Worm (Caenorhabditis elegans) whole organism, L1 larva: Measurements from ENCODE around the gene str-230.

ENCODE experiments used
- C04F5.9 ChIP-seq: sonication (generic microtip); optimal IDR thresholded peaks from 2 replicates; lab custom pipeline; 2016; ENCODE audit warnings: missing genetic modification characterization, missing compliant biosample characterization
- C16A3.4 ChIP-seq: fragments of 150-350 bp; optimal IDR thresholded peaks from 2 replicates; lab custom pipeline; 2014; ENCODE audit warnings: missing biosample characterization, missing genetic modification characterization
- C34B4.2 ChIP-seq: sonication (generic microtip); optimal IDR thresholded peaks from 2 replicates; lab custom pipeline; 2017; ENCODE audit warnings: mild to moderate bottlenecking, missing genetic modification characterization, missing compliant biosample characterization
- Y116A8C.19 ChIP-seq: sonication (generic microtip); optimal IDR thresholded peaks from 2 replicates; lab custom pipeline; 2016; ENCODE audit warnings: missing compliant biosample characterization, missing genetic modification characterization, borderline replicate concordance
- aly-2 ChIP-seq: fragments of 150-350 bp; optimal IDR thresholded peaks from 2 replicates; lab custom pipeline; 2014; ENCODE audit warnings: missing biosample characterization, missing genetic modification characterization
- ama-1 ChIP-seq: fragments of 150-350 bp; optimal IDR thresholded peaks from 2 replicates; lab custom pipeline; 2014
- blmp-1 ChIP-seq: fragments of 150-350 bp; optimal IDR thresholded peaks from 2 replicates; lab custom pipeline; 2014; ENCODE audit warnings: missing biosample characterization, missing genetic modification characterization
- ceh-82 ChIP-seq, 3 experiments: fragments of 150-350 bp in 1 of 3; sonication (generic microtip) in 2 of 3; optimal IDR thresholded peaks; 2 replicates each; lab custom pipeline; 2014 to 2017; ENCODE audit warnings: missing biosample characterization in 3 of 3, missing genetic modification characterization in 3 of 3
- dpl-1 ChIP-seq, 3 experiments: fragments of 150-350 bp in 2 of 3; sonication (generic microtip) in 1 of 3; optimal IDR thresholded peaks; 2 replicates each; lab custom pipeline; 2014 to 2017; ENCODE audit warnings: missing biosample characterization in 3 of 3, missing genetic modification characterization in 3 of 3, missing genetic modification reagents in 3 of 3
- dsc-1 ChIP-seq: sonication (generic microtip); optimal IDR thresholded peaks from 2 replicates; lab custom pipeline; 2016; ENCODE audit warnings: mild to moderate bottlenecking, missing genetic modification characterization, missing compliant biosample characterization
- efl-1 ChIP-seq, 4 experiments: fragments of 150-350 bp; optimal IDR thresholded peaks in 3 of 4; peaks in 1 of 4; 1 replicate in 1 of 4; 2 replicates in 3 of 4; lab custom pipeline; 2014; ENCODE audit warnings: missing biosample characterization in 2 of 4, missing genetic modification characterization in 2 of 4, missing genetic modification reagents in 2 of 4
- egl-13 ChIP-seq: sonication (generic microtip); optimal IDR thresholded peaks from 2 replicates; lab custom pipeline; 2016; ENCODE audit warnings: missing genotype, missing genetic modification reagents, missing genetic modification characterization, missing compliant biosample characterization
- elt-3 ChIP-seq, 6 experiments: fragments of 150-350 bp in 1 of 6; sonication (generic microtip); optimal IDR thresholded peaks; 2 replicates each; lab custom pipeline; 2017 to 2018; ENCODE audit warnings: missing biosample characterization in 6 of 6, missing genetic modification characterization in 6 of 6, inconsistent platforms in 1 of 6
- ets-5 ChIP-seq: fragments of 200-800 bp; sonication (Bioruptor generic); IDR thresholded peaks from 2 replicates; pipeline ENCODE4 v1.3.6; 2022; ENCODE audit warnings: missing genetic modification characterization, missing compliant biosample characterization
- fkh-4 ChIP-seq: sonication (generic microtip); optimal IDR thresholded peaks from 2 replicates; lab custom pipeline; 2016; ENCODE audit warnings: missing compliant biosample characterization, missing genetic modification characterization, borderline replicate concordance
- fkh-8 ChIP-seq: sonication (generic microtip); optimal IDR thresholded peaks from 2 replicates; lab custom pipeline; 2016; ENCODE audit warnings: mild to moderate bottlenecking, missing genetic modification characterization, missing compliant biosample characterization
- fos-1 ChIP-seq: fragments of 150-350 bp; optimal IDR thresholded peaks from 2 replicates; lab custom pipeline; 2014; ENCODE audit warnings: missing biosample characterization, missing genetic modification characterization
- lin-13 ChIP-seq: fragments of 150-350 bp; optimal IDR thresholded peaks from 2 replicates; lab custom pipeline; 2014; ENCODE audit warnings: missing biosample characterization, missing genetic modification reagents, missing genetic modification characterization
- lin-14 ChIP-seq: fragments of 200-800 bp; sonication (Bioruptor generic); optimal IDR thresholded peaks from 2 replicates; lab custom pipeline; 2018; ENCODE audit warnings: mild to moderate bottlenecking, missing genetic modification characterization, moderate library complexity, missing compliant biosample characterization
- lin-35 ChIP-seq, 2 experiments: fragments of 150-350 bp; optimal IDR thresholded peaks; 2 replicates each; lab custom pipeline; 2014; ENCODE audit warnings: missing biosample characterization in 2 of 2, missing genetic modification characterization in 2 of 2, missing genetic modification reagents in 2 of 2
- lin-39 ChIP-seq: fragments of 150-350 bp; optimal IDR thresholded peaks from 2 replicates; lab custom pipeline; 2014; ENCODE audit warnings: missing biosample characterization, missing genetic modification reagents, missing genetic modification characterization
- lsy-2 ChIP-seq, 2 experiments: fragments of 150-350 bp; optimal IDR thresholded peaks; 2 replicates each; lab custom pipeline; 2014; ENCODE audit warnings: missing biosample characterization in 2 of 2, missing genetic modification characterization in 2 of 2
- mab-9 ChIP-seq: fragments of 200-800 bp; sonication (Bioruptor generic); IDR thresholded peaks from 2 replicates; pipeline ENCODE4 v1.3.6; 2022; ENCODE audit warnings: missing genetic modification reagents, missing genetic modification characterization, missing compliant biosample characterization
- mdl-1 ChIP-seq, 2 experiments: fragments of 150-350 bp; optimal IDR thresholded peaks; 2 replicates each; lab custom pipeline; 2014 to 2017; ENCODE audit warnings: missing biosample characterization in 2 of 2, missing genetic modification characterization in 2 of 2, inconsistent platforms in 1 of 2
- mep-1 ChIP-seq: fragments of 150-350 bp; optimal IDR thresholded peaks from 2 replicates; lab custom pipeline; 2014; ENCODE audit warnings: missing biosample characterization, missing genetic modification characterization
- nhr-12 ChIP-seq: sonication (generic microtip); optimal IDR thresholded peaks from 2 replicates; lab custom pipeline; 2017; ENCODE audit warnings: missing biosample characterization, missing genetic modification characterization
- nhr-19 ChIP-seq: fragments of 200-800 bp; sonication (Bioruptor generic); conservative IDR thresholded peaks from 2 replicates; pipeline ENCODE4 v1.3.6; 2022; ENCODE audit warnings: missing genetic modification characterization, missing compliant biosample characterization
- nhr-28 ChIP-seq: fragments of 150-350 bp; optimal IDR thresholded peaks from 2 replicates; lab custom pipeline; 2014; ENCODE audit warnings: missing biosample characterization, missing genetic modification characterization
- nhr-47 ChIP-seq: sonication (generic microtip); optimal IDR thresholded peaks from 2 replicates; lab custom pipeline; 2016; ENCODE audit warnings: mild to moderate bottlenecking, missing genetic modification characterization, moderate library complexity, missing compliant biosample characterization
- nhr-71 ChIP-seq: sonication (generic microtip); optimal IDR thresholded peaks from 2 replicates; lab custom pipeline; 2016; ENCODE audit warnings: mild to moderate bottlenecking, missing genetic modification characterization, moderate library complexity, missing compliant biosample characterization
- nhr-76 ChIP-seq: sonication (generic microtip); optimal IDR thresholded peaks from 2 replicates; lab custom pipeline; 2017; ENCODE audit warnings: missing biosample characterization, missing genetic modification characterization
- nhr-85 ChIP-seq: sonication (generic microtip); peaks from one replicate; lab custom pipeline; 2016; ENCODE audit warnings: missing genetic modification characterization, inconsistent platforms, missing compliant biosample characterization
- nhr-90 ChIP-seq: sonication (generic microtip); optimal IDR thresholded peaks from 2 replicates; lab custom pipeline; 2016; ENCODE audit warnings: mild to moderate bottlenecking, missing genetic modification characterization, missing compliant biosample characterization; ENCODE audit not compliant: poor library complexity
- pag-3 ChIP-seq: sonication (generic microtip); optimal IDR thresholded peaks from 2 replicates; lab custom pipeline; 2017; ENCODE audit warnings: missing genetic modification characterization, mild to moderate bottlenecking, missing compliant biosample characterization, antibody characterized with exemption, borderline replicate concordance; ENCODE audit not compliant: insufficient read depth
- pax-3 ChIP-seq: fragments of 200-800 bp; sonication (Bioruptor generic); optimal IDR thresholded peaks from 2 replicates; lab custom pipeline; 2018; ENCODE audit warnings: mild to moderate bottlenecking, missing genetic modification characterization, moderate library complexity, missing compliant biosample characterization
- pqm-1 ChIP-seq: sonication (generic microtip); optimal IDR thresholded peaks from 3 replicates; lab custom pipeline; 2017; ENCODE audit warnings: missing biosample characterization, missing genetic modification characterization
- rnt-1 ChIP-seq: sonication (generic microtip); optimal IDR thresholded peaks from 2 replicates; lab custom pipeline; 2016; ENCODE audit warnings: mild to moderate bottlenecking, missing genetic modification characterization, moderate library complexity, missing compliant biosample characterization
- skn-1 ChIP-seq: fragments of 150-350 bp; optimal IDR thresholded peaks from 2 replicates; lab custom pipeline; 2014; ENCODE audit warnings: missing biosample characterization, missing genetic modification characterization
- sox-4 ChIP-seq: sonication (generic microtip); optimal IDR thresholded peaks from 2 replicates; lab custom pipeline; 2016; ENCODE audit warnings: missing genetic modification characterization, missing compliant biosample characterization
- sup-37 ChIP-seq: fragments of 200-800 bp; sonication (Bioruptor generic); optimal IDR thresholded peaks from 2 replicates; lab custom pipeline; 2018; ENCODE audit warnings: mild to moderate bottlenecking, missing genetic modification characterization, missing compliant biosample characterization
- swsn-7 ChIP-seq: sonication (generic microtip); optimal IDR thresholded peaks from 2 replicates; lab custom pipeline; 2016; ENCODE audit warnings: missing genetic modification characterization, missing compliant biosample characterization
- tbx-2 ChIP-seq: sonication (generic microtip); optimal IDR thresholded peaks from 2 replicates; lab custom pipeline; 2016; ENCODE audit warnings: missing genetic modification characterization, missing compliant biosample characterization
- tlp-1 ChIP-seq: fragments of 150-350 bp; optimal IDR thresholded peaks from 2 replicates; lab custom pipeline; 2014; ENCODE audit warnings: missing biosample characterization, missing genetic modification characterization
- unc-130 ChIP-seq: fragments of 150-350 bp; optimal IDR thresholded peaks from 2 replicates; lab custom pipeline; 2017; ENCODE audit warnings: missing biosample characterization, missing genetic modification characterization, inconsistent platforms
- unc-30 ChIP-seq: sonication (generic microtip); optimal IDR thresholded peaks from 2 replicates; lab custom pipeline; 2017; ENCODE audit warnings: missing biosample characterization, missing genetic modification characterization
- xbp-1 ChIP-seq: sonication (generic microtip); optimal IDR thresholded peaks from 2 replicates; lab custom pipeline; 2016; ENCODE audit warnings: missing genetic modification characterization, missing compliant biosample characterization
- zag-1 ChIP-seq: fragments of 150-350 bp; optimal IDR thresholded peaks from 2 replicates; lab custom pipeline; 2014; ENCODE audit warnings: missing biosample characterization, missing genetic modification characterization
- zip-4 ChIP-seq: fragments of 200-800 bp; sonication (Bioruptor generic); optimal IDR thresholded peaks from 2 replicates; lab custom pipeline; 2018; ENCODE audit warnings: mild to moderate bottlenecking, missing genetic modification characterization, moderate library complexity, missing compliant biosample characterization
- ztf-11 ChIP-seq, 2 experiments: sonication (generic microtip); optimal IDR thresholded peaks; 2 replicates each; lab custom pipeline; 2016 to 2017; ENCODE audit warnings: missing genetic modification characterization in 2 of 2, missing biosample characterization in 1 of 2, missing compliant biosample characterization in 1 of 2

Gene str-230

DNA sequence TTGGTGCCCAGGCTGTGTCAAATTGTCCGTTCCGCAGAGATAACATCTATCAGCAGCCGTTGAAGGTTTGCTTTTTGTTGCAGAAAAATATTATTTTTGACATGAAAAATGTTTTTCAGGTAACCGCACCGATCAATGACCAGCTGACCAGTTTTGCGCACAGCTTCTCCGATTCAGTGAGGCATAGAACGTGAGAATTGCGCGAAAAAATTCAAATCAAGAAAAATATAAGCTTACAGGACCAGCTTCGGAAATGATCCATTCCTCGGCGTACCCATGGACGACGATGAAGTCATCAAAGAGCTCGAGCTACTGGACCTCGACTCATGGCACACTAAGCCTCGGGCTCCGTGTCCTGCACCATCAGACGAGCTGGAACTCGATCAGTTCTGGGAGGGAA lies 16.1 kb downstream of the str-230 start:
- TF ChIP-seq sox-4 (no peak), mab-9 (GFP tag; lab: Robert Waterston, UW) (0 out of 2 replicates have a peak, but pooled peaks have one; percentile 6), efl-1 (optimal IDR thresholded peaks at IDR 0.05; lab: Kevin White, UChicago) (no peak), efl-1 (GFP tag; optimal IDR thresholded peaks at IDR 0.05 in 1 of 2; lab: Kevin White, UChicago) (peak in 1 of 2 experiments; percentile 90)

DNA sequence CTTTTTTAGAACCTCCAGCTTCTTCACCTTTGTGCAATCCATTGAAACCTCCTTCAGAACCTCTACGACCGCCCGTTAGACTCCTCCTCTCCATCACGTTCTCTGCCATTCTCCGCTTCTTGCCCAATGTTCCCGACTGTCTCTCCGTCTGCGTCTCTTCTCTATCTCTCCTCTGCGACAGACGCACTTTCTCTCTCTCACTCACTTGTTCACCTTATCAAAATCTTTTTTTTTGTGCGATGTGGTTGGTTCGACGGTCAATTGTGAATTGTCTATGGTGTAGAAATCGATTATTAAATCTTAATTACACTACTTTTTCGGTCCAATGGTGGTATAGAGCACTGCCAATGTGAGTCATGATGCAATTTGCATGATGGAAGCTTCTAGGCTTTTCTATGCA lies 17.2 kb downstream of the str-230 start, which contains the start of gene atfs-1:
Gene atfs-1, plus strand, starts transcription at position 213 of the 400 bp plus-strand sequence.
- TF ChIP-seq elt-3 (tag; optimal IDR thresholded peaks at IDR 0.05; lab: Kevin White, UChicago) (peak in 1 of 6 experiments; percentile 36), nhr-28 (tag; lab: Kevin White, UChicago) (no peak), C34B4.2 (tag; lab: Kevin White, UChicago) (no peak), skn-1 (tag; lab: Kevin White, UChicago) (peak; percentile 3), lin-13 (GFP tag; lab: Kevin White, UChicago) (peak; percentile 51), sox-4 (peak; percentile 3), nhr-85 (peak; percentile 78), nhr-90 (tag; lab: Kevin White, UChicago) (peak; percentile 73), fos-1 (tag; lab: Kevin White, UChicago) (peak; percentile 21), pag-3 (tag; lab: Kevin White, UChicago) (no peak), nhr-71 (tag; lab: Kevin White, UChicago) (peak; percentile 87), pqm-1 (tag; lab: Kevin White, UChicago) (no peak), mab-9 (GFP tag; lab: Robert Waterston, UW) (0 out of 2 replicates have a peak, but pooled peaks have one; percentile 19), efl-1 (optimal IDR thresholded peaks at IDR 0.05; lab: Kevin White, UChicago) (peak; percentile 64 to 75), efl-1 (GFP tag; optimal IDR thresholded peaks at IDR 0.05 in 1 of 2; lab: Kevin White, UChicago) (peak; percentile 27 to 85), nhr-12 (tag; lab: Kevin White, UChicago) (no peak), ceh-82 (tag; optimal IDR thresholded peaks at IDR 0.05; lab: Kevin White, UChicago) (peak in 2 of 3 experiments; percentile 57 to 67), dpl-1 (GFP tag; optimal IDR thresholded peaks at IDR 0.05; lab: Kevin White, UChicago) (peak in 2 of 3 experiments; percentile 36 to 43), tbx-2 (tag; lab: Kevin White, UChicago) (peak; percentile 67), zip-4 (GFP tag; lab: Kevin White, UChicago) (peak; percentile 47), rnt-1 (tag; lab: Kevin White, UChicago) (peak; percentile 83), ama-1 (lab: Kevin White, UChicago) (no peak), unc-30 (tag; lab: Kevin White, UChicago) (no peak), ets-5 (no peak), egl-13 (tag; lab: Kevin White, UChicago) (no peak), sup-37 (no peak), mep-1 (tag; lab: Kevin White, UChicago) (peak; percentile 64), blmp-1 (tag; lab: Kevin White, UChicago) (peak; percentile 99), pax-3 (tag; lab: Kevin White, UChicago) (no peak), nhr-76 (tag; lab: Kevin White, UChicago) (no peak), xbp-1 (tag; lab: Kevin White, UChicago) (peak; percentile 52), swsn-7 (tag; lab: Kevin White, UChicago) (peak; percentile 72), lsy-2 (tag; optimal IDR thresholded peaks at IDR 0.05; lab: Kevin White, UChicago) (peak; percentile 49 to 68), nhr-47 (peak; percentile 72), lin-39 (no peak), unc-130 (tag; lab: Kevin White, UChicago) (peak; percentile 7), C16A3.4 (peak; percentile 12), C04F5.9 (no peak), zag-1 (no peak), fkh-8 (tag; lab: Kevin White, UChicago) (peak; percentile 10), ztf-11 (tag; optimal IDR thresholded peaks at IDR 0.05; lab: Kevin White, UChicago) (no peak), fkh-4 (no peak), nhr-19 (GFP tag; lab: Robert Waterston, UW) (peak; percentile 74), aly-2 (tag; lab: Kevin White, UChicago) (peak; percentile 47), lin-14 (GFP tag; lab: Kevin White, UChicago) (peak; percentile 90), dsc-1 (tag; lab: Kevin White, UChicago) (peak; percentile 20), mdl-1 (tag; optimal IDR thresholded peaks at IDR 0.05; lab: Kevin White, UChicago) (peak in 1 of 2 experiments; percentile 68), Y116A8C.19 (tag; lab: Kevin White, UChicago) (no peak), lin-35 (GFP tag; optimal IDR thresholded peaks at IDR 0.05; lab: Kevin White, UChicago) (peak; percentile 55 to 78), tlp-1 (tag; lab: Kevin White, UChicago) (no peak)
